Worm (Caenorhabditis elegans) whole organism, L1 larva: ENCODE measurements around the gene rps-5.

Experiments used
- mep-1 ChIP-seq: fragments of 150-350 bp; optimal IDR thresholded peaks from 2 replicates; lab custom pipeline; 2014; ENCODE audit warnings: missing biosample characterization, missing genetic modification characterization
- nhr-237 ChIP-seq: fragments of 150-350 bp; optimal IDR thresholded peaks from 2 replicates; lab custom pipeline; 2014; ENCODE audit warnings: missing biosample characterization, missing genetic modification characterization
- sox-4 ChIP-seq: sonication (generic microtip); optimal IDR thresholded peaks from 2 replicates; lab custom pipeline; 2016; ENCODE audit warnings: missing genetic modification characterization, missing compliant biosample characterization

- TF ChIP-seq nhr-237 (no peak), sox-4 (tag; lab: Kevin White, UChicago) (no peak), mep-1 (tag; lab: Kevin White, UChicago) (no peak)
These were observed 35.1 kb upstream of the rps-5 start for ce11 chrIV:11145929-11146339.
